Fruit fly (Drosophila melanogaster): ENCODE data around the gene CG45492.

Gene CG45492

dm6 chrX:19897328-19897990 lies 46.5 kb downstream of the CG45492 start (continued):
- 0 out of 3 replicates have a peak, but pooled peaks have one; percentile 14 for TF ChIP-seq z (GFP tag; IDR thresholded peaks at IDR 0.05)
- peak; percentile 1 for TF ChIP-seq shn (GFP tag; optimal IDR thresholded peaks at IDR 0.05)
- TF ChIP-seq CG11696 (GFP tag; IDR thresholded peaks at IDR 0.05) = peak; percentile 77
- TF ChIP-seq jing (GFP tag; optimal IDR thresholded peaks at IDR 0.05) = no peak
- TF ChIP-seq CG7556 (GFP tag; optimal IDR thresholded peaks at IDR 0.05) = peak; percentile 18
- TF ChIP-seq CG6175 (GFP tag; IDR thresholded peaks at IDR 0.05) = 0 out of 3 replicates have a peak, but pooled peaks have one; percentile 12
- TF ChIP-seq wdn (GFP tag; IDR thresholded peaks at IDR 0.05) = no peak
- TF ChIP-seq CG15479 (GFP tag; optimal IDR thresholded peaks at IDR 0.05) = peak; percentile 39
- no peak for TF ChIP-seq Atf-2 (GFP tag; optimal IDR thresholded peaks at IDR 0.05)
- TF ChIP-seq Hmr (GFP tag; optimal IDR thresholded peaks at IDR 0.05) = no peak
- peak; percentile 20 for TF ChIP-seq cg (GFP tag; optimal IDR thresholded peaks at IDR 0.05)
- TF ChIP-seq CTCF (GFP tag; optimal IDR thresholded peaks at IDR 0.05) = peak; percentile 87
- TF ChIP-seq row (GFP tag; IDR thresholded peaks at IDR 0.05) = peak; percentile 85; the same call in 2 of the 3 replicates
- peak; percentile 9 for TF ChIP-seq dm (GFP tag; optimal IDR thresholded peaks at IDR 0.05)

All from whole organism, embryonic.